In the genomic region with DNA sequence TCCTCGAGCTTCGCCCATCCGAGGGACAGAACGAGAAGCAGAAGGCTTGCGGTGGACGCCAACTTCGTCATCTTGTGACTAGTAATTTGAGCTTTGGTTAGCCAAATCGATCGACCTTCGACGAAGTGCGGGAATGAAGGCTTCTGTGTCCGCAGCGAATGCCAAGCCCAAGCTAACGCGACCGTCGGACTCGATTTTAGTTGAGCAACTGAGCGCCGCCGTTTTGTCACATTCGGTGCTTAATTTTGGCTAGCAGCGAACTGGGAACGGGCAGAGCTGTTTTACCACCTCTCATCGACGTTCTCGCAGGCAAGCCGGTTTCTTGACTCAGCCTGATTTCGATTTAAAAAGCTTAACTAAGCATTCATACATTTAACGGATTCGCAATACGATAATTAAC, we compare ENCODE assay signal across 4 fruit fly cellular contexts.
TF ChIP-seq lines count a peak whose summit lies in the region.

No protein-coding gene starts in this region.

- no peak for TF ChIP-seq CTCF in whole organism, embryonic (GFP tag; optimal IDR thresholded peaks at IDR 0.05; lab: Kevin White, UChicago)

TF ChIP-seq in whole organism, adult, 20 proteins besides CTCF, POLR2A, EP300 and RAD21:
- no peak for TF ChIP-seq CG14711 (tag; optimal IDR thresholded peaks at IDR 0.05; lab: Kevin White, UChicago)
- TF ChIP-seq pad (GFP tag; optimal IDR thresholded peaks at IDR 0.05; lab: Kevin White, UChicago), result no peak
- no peak for TF ChIP-seq cnc (optimal IDR thresholded peaks at IDR 0.05; lab: Kevin White, UChicago)
- TF ChIP-seq CG33017 (tag; optimal IDR thresholded peaks at IDR 0.05; lab: Kevin White, UChicago), result no peak
- no peak for TF ChIP-seq toe (GFP tag; optimal IDR thresholded peaks at IDR 0.05; lab: Kevin White, UChicago)
- peak; percentile 63 for TF ChIP-seq tj (GFP tag; optimal IDR thresholded peaks at IDR 0.05; lab: Kevin White, UChicago)
- TF ChIP-seq Mnt (GFP tag; optimal IDR thresholded peaks at IDR 0.05; lab: Kevin White, UChicago), result no peak

TF ChIP-seq in whole organism, embryonic, 481 proteins besides CTCF, POLR2A, EP300 and RAD21 (continues in another document):
- TF ChIP-seq H15 (GFP tag; IDR thresholded peaks at IDR 0.05; lab: Robert Waterston, UW) (0 out of 3 replicates have a peak, but pooled peaks have one; percentile 9), slbo (GFP tag; IDR thresholded peaks at IDR 0.05; lab: Robert Waterston, UW) (no peak), psq (GFP tag; optimal IDR thresholded peaks at IDR 0.05; lab: Kevin White, UChicago) (no peak), lbe (GFP tag; optimal IDR thresholded peaks at IDR 0.05; lab: Kevin White, UChicago) (no peak), vvl (GFP tag; IDR thresholded peaks at IDR 0.05; lab: Robert Waterston, UW) (0 out of 2 replicates have a peak, but pooled peaks have one; percentile 13), row (GFP tag; IDR thresholded peaks at IDR 0.05; lab: Robert Waterston, UW) (no peak), CG42726 (GFP tag; IDR thresholded peaks at IDR 0.05; lab: Robert Waterston, UW; ENCODE audit: partially characterized antibody) (0 out of 2 replicates have a peak, but pooled peaks have one; percentile 35), CG13894 (tag; optimal IDR thresholded peaks at IDR 0.05; lab: Kevin White, UChicago) (peak; percentile 31), CG10147 (GFP tag; optimal IDR thresholded peaks at IDR 0.05; lab: Kevin White, UChicago) (no peak), NFAT (GFP tag; IDR thresholded peaks at IDR 0.05; lab: Robert Waterston, UW) (peak; percentile 25; the same call in 1 of the 2 replicates), CG13296 (GFP tag; optimal IDR thresholded peaks at IDR 0.05; lab: Kevin White, UChicago) (no peak), Med (GFP tag; lab: Kevin White, UChicago) (peak; percentile 57), Dbx (GFP tag; IDR thresholded peaks at IDR 0.05; lab: Robert Waterston, UW) (peak; percentile 27; the same call in 1 of the 3 replicates), CG6791 (GFP tag; IDR thresholded peaks at IDR 0.05; lab: Robert Waterston, UW; ENCODE audit: partially characterized antibody) (no peak), Rfx (GFP tag; IDR thresholded peaks at IDR 0.05; lab: Robert Waterston, UW) (peak; percentile 30; the same call in 1 of the 2 replicates), CG14050 (GFP tag; IDR thresholded peaks at IDR 0.05; lab: Robert Waterston, UW) (no peak), gsb-n (tag; optimal IDR thresholded peaks at IDR 0.05; lab: Kevin White, UChicago) (no peak), CG17912 (GFP tag; optimal IDR thresholded peaks at IDR 0.05; lab: Kevin White, UChicago) (no peak), crol (GFP tag; IDR thresholded peaks at IDR 0.05; lab: Robert Waterston, UW) (no peak), CG8388 (GFP tag; optimal IDR thresholded peaks at IDR 0.05; lab: Kevin White, UChicago) (no peak), ftz-f1 (GFP tag; optimal IDR thresholded peaks at IDR 0.05; lab: Kevin White, UChicago) (peak; percentile 57), CG10959 (GFP tag; IDR thresholded peaks at IDR 0.05; lab: Robert Waterston, UW) (no peak), stwl (tag; optimal IDR thresholded peaks at IDR 0.05; lab: Kevin White, UChicago) (no peak), Sin3A (optimal IDR thresholded peaks at IDR 0.05; lab: Kevin White, UChicago) (no peak), gcm (GFP tag; optimal IDR thresholded peaks at IDR 0.05; lab: Kevin White, UChicago) (no peak), CG31388 (GFP tag; optimal IDR thresholded peaks at IDR 0.05; lab: Kevin White, UChicago) (no peak)

TF ChIP-seq in whole organism, prepupa, 60 proteins besides CTCF, POLR2A, EP300 and RAD21:
- no peak for TF ChIP-seq Gug (GFP tag; IDR thresholded peaks at IDR 0.05; lab: Robert Waterston, UW)
- TF ChIP-seq Eip78C (GFP tag; lab: Kevin White, UChicago), result peak; percentile 14
- TF ChIP-seq Lpt (GFP tag; optimal IDR thresholded peaks at IDR 0.05; lab: Kevin White, UChicago), result no peak
- TF ChIP-seq CG6854 (GFP tag; optimal IDR thresholded peaks at IDR 0.05; lab: Kevin White, UChicago), result peak; percentile 6
TF ChIP-seq in whole organism, prepupa: peak in this region for 2.

TF ChIP-seq in whole organism, pupa, 21 proteins besides CTCF, POLR2A, EP300 and RAD21:
- TF ChIP-seq Pif1A (GFP tag; optimal IDR thresholded peaks at IDR 0.05; lab: Kevin White, UChicago), result no peak
- peak; percentile 3 for TF ChIP-seq EcR (GFP tag; optimal IDR thresholded peaks at IDR 0.05; lab: Kevin White, UChicago)
